Worm (Caenorhabditis elegans) whole organism, early embryonic: ENCODE measurements around the gene T15H9.4.

Source experiments
- B0310.2 ChIP-seq: sonication (generic microtip); optimal IDR thresholded peaks from 2 replicates; lab custom pipeline; 2016; ENCODE audit warnings: mild to moderate bottlenecking, missing genetic modification characterization, missing compliant biosample characterization
- F13C5.2 ChIP-seq: sonication (generic microtip); optimal IDR thresholded peaks from 2 replicates; lab custom pipeline; 2017; ENCODE audit warnings: mild to moderate bottlenecking, missing genetic modification characterization, inconsistent platforms, missing compliant biosample characterization
- aly-1 ChIP-seq: sonication (generic microtip); optimal IDR thresholded peaks from 2 replicates; lab custom pipeline; 2016; ENCODE audit warnings: missing genetic modification characterization, missing compliant biosample characterization
- ama-1 ChIP-seq: fragments of 150-350 bp; optimal IDR thresholded peaks from 2 replicates; lab custom pipeline; 2014
- ceh-13 ChIP-seq: fragments of 200-800 bp; sonication (Bioruptor generic); optimal IDR thresholded peaks from 2 replicates; lab custom pipeline; 2018; ENCODE audit warnings: mild to moderate bottlenecking, missing genetic modification characterization, missing compliant biosample characterization
- flt-1 ChIP-seq: fragments of 200-800 bp; sonication (Bioruptor generic); IDR thresholded peaks from 2 replicates; pipeline ENCODE4 v1.3.6; 2022; ENCODE audit warnings: missing genetic modification characterization, missing compliant biosample characterization
- hmg-4 ChIP-seq: fragments of 200-800 bp; sonication (Bioruptor generic); optimal IDR thresholded peaks from 2 replicates; lab custom pipeline; 2018; ENCODE audit warnings: mild to moderate bottlenecking, missing genetic modification characterization, missing compliant biosample characterization
- hnd-1 ChIP-seq: sonication (generic microtip); optimal IDR thresholded peaks from 2 replicates; lab custom pipeline; 2016; ENCODE audit warnings: missing genetic modification characterization, missing compliant biosample characterization
- pes-1 ChIP-seq: fragments of 200-800 bp; sonication (Bioruptor generic); IDR thresholded peaks from 2 replicates; pipeline ENCODE4 v1.3.6; 2022; ENCODE audit warnings: missing genetic modification reagents, missing genetic modification characterization, missing compliant biosample characterization
- scrt-1 ChIP-seq: fragments of 200-800 bp; sonication (Bioruptor generic); IDR thresholded peaks from 2 replicates; pipeline ENCODE4 v1.3.6; 2022; ENCODE audit warnings: missing genetic modification characterization, missing compliant biosample characterization
- sea-1 ChIP-seq: fragments of 200-800 bp; sonication (Bioruptor generic); conservative IDR thresholded peaks from 2 replicates; pipeline ENCODE4 v1.3.6; 2022; ENCODE audit warnings: missing genetic modification characterization, missing compliant biosample characterization
- tbx-11 ChIP-seq: fragments of 200-800 bp; sonication (Bioruptor generic); IDR thresholded peaks from 2 replicates; pipeline ENCODE4 v1.3.6; 2022; ENCODE audit warnings: missing genetic modification characterization, missing compliant biosample characterization
- tbx-37 ChIP-seq: fragments of 200-800 bp; sonication (Bioruptor generic); conservative IDR thresholded peaks from 2 replicates; pipeline ENCODE4 v1.3.6; 2022; ENCODE audit warnings: missing genetic modification reagents, missing genetic modification characterization, missing compliant biosample characterization

DNA sequence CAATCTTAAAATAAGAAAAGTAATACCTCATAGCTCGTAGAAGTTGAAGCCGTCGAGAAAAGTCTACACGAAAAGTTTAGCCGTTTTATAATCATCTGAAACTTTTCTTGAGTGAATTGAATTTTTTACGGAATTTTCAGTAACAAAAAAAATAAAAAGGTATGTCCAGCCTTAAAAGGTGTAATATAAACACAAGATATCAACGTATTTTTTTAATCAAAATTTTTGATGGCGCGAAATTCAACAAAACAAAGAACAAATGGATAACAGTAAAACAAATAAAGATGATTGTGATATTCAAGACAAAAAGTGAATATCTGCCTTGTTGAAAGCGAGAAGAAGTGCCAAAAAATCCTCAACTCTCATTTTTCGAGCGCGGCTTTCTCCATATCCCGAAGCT is 22.0 kb upstream of the T15H9.4 start, which contains the start of gene eral-1:
- TF ChIP-seq ama-1 (lab: Kevin White, UChicago) (no peak), pes-1 (GFP tag; lab: Robert Waterston, UW) (no peak), flt-1 (GFP tag; lab: Robert Waterston, UW) (no peak), hmg-4 (GFP tag; lab: Kevin White, UChicago) (no peak), aly-1 (no peak), scrt-1 (no peak), F13C5.2 (tag; lab: Kevin White, UChicago) (no peak), tbx-11 (no peak), ceh-13 (no peak), B0310.2 (no peak), sea-1 (no peak), tbx-37 (GFP tag; lab: Robert Waterston, UW) (no peak), hnd-1 (tag; lab: Kevin White, UChicago) (no peak)
